Worm (Caenorhabditis elegans): Measurements from ENCODE around the gene C07G1.7.
A peak's percentile ranks its signal among the peaks of the same experiment; 100 is the strongest.

C07G1.7 gene

DNA sequence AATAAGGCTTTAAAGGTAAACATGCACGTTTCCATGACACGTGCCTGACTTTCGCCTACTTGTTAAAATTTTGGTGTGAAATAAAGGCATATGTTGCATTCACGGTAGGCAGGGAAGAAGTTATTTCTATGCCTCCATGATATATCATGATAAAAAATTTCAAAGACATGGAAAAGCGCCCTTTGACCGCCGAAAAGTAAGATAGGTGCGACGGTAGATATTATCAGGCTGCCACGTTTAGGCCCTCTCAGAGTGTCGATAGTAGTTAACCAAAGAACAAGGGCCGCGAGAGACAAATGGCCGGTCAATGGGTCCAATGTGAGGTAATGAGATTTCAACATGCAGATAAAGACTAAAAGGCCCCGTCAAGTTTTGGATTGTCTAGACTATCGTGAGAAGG, 31.5 kb upstream of the C07G1.7 start:
- no peak for TF ChIP-seq nhr-84 (tag; optimal IDR thresholded peaks at IDR 0.05)
- TF ChIP-seq efl-1 (optimal IDR thresholded peaks at IDR 0.05): no peak
- peak in 1 of 2 experiments; percentile 70 for TF ChIP-seq efl-1 (GFP tag; optimal IDR thresholded peaks at IDR 0.05 in 1 of 2)
- TF ChIP-seq nhr-71 (tag; optimal IDR thresholded peaks at IDR 0.05): no peak
- no peak for TF ChIP-seq C04F5.9 (tag; optimal IDR thresholded peaks at IDR 0.05)
- no peak for TF ChIP-seq unc-62 (GFP tag; optimal IDR thresholded peaks at IDR 0.05)
- no peak for TF ChIP-seq unc-86 (tag; optimal IDR thresholded peaks at IDR 0.05)
- no peak for TF ChIP-seq F16B12.6 (tag; optimal IDR thresholded peaks at IDR 0.05)
- TF ChIP-seq rnt-1 (tag; optimal IDR thresholded peaks at IDR 0.05): peak; percentile 3
- no peak for TF ChIP-seq ets-5 (GFP tag; IDR thresholded peaks at IDR 0.05)
- peak; percentile 84 for TF ChIP-seq nhr-85 (tag)
- TF ChIP-seq blmp-1 (tag; optimal IDR thresholded peaks at IDR 0.05): peak; percentile 15
- TF ChIP-seq ces-1 (GFP tag; optimal IDR thresholded peaks at IDR 0.05): no peak
- TF ChIP-seq nhr-19 (GFP tag; conservative IDR thresholded peaks at IDR 0.05): no peak
- TF ChIP-seq tbx-2 (tag; optimal IDR thresholded peaks at IDR 0.05): no peak
- TF ChIP-seq dsc-1 (tag; optimal IDR thresholded peaks at IDR 0.05): no peak

DNA sequence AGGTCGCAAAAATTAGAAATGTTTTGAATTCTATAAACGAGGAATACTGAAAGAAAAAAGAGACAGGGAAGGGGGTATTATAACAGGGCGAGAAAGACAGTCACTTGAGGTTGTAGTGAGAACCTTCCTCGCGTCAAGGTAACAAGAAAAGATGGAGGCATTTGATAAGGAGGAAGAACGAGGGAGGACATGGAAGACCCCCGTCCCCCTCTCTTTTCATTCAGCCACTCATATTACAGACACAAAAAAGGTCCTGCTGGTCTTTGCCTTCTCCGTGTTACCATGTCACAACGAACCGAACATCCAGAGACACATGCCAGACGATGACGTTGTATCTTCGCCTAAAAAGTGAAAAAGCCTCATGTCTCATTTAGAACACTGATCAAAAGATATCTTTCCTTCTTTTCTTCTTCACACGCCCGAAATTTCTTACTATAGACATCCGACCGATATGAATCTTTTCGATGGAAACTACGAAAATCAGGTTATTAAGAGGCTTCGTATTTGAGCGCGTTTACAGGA, 29.7 kb upstream of the C07G1.7 start:
- no peak for TF ChIP-seq efl-1 (optimal IDR thresholded peaks at IDR 0.05)
- TF ChIP-seq efl-1 (GFP tag; optimal IDR thresholded peaks at IDR 0.05 in 1 of 2): peak in 1 of 2 experiments; percentile 88
- peak; percentile 76 for TF ChIP-seq blmp-1 (tag; optimal IDR thresholded peaks at IDR 0.05)
- peak; percentile 49 for TF ChIP-seq nhr-85 (tag)
- TF ChIP-seq lin-14 (GFP tag; optimal IDR thresholded peaks at IDR 0.05): peak; percentile 58
- TF ChIP-seq lin-13 (GFP tag; optimal IDR thresholded peaks at IDR 0.05): no peak
- TF ChIP-seq aly-2 (tag; optimal IDR thresholded peaks at IDR 0.05): no peak
- TF ChIP-seq lsy-2 (tag; optimal IDR thresholded peaks at IDR 0.05): no peak
- no peak for TF ChIP-seq pax-3 (tag; optimal IDR thresholded peaks at IDR 0.05)

DNA sequence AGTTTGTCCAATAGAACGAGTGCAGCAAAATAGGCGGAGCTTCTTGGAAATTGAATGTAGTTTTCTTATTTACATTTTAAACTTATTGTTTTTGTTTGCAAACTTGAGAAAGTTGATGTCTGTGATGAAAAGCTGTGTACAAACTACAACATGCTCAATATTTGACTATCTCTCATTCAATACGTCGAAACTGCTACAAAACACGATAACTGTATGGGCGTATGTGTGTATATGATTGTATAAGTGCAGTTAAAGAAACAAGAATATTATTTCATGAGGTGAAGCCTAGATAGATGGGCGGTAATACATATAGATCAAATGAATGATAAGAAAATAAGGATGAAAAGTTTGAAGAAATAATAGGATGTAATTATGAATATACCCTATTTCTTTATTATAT, 27.9 kb upstream of the C07G1.7 start:
- TF ChIP-seq F16B12.6 (tag; optimal IDR thresholded peaks at IDR 0.05) (no peak), elt-2 (tag; optimal IDR thresholded peaks at IDR 0.05) (peak; percentile 34), hlh-17 (GFP tag; optimal IDR thresholded peaks at IDR 0.05; ENCODE audit: borderline replicate concordance) (no peak)

DNA sequence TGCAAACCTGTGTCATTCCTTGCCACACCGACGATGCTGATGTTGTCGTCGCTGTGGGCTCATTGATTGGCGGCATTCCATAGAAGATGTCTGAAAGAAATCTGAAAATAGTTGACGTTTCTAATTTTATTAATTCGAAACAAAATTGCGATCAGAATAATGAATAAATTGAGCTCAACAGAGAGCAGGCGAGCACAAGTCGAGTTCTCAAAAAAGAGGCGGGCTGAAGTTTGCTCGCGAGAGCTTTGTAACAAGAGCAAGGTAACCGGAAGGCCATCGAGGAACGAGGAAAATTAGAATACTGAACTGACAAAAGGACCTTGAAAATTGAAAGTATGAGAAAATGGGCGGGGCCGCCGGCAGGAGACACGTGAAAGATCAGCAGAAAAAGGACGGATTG, 24.9 kb upstream of the C07G1.7 start, which contains the start of gene nhr-66:
nhr-66 (minus strand) TSS at position 101 of the 400 bp plus-strand sequence.
- no peak for TF ChIP-seq nhr-71 (tag; optimal IDR thresholded peaks at IDR 0.05)
- no peak for TF ChIP-seq ceh-82 (tag; optimal IDR thresholded peaks at IDR 0.05)
- peak; percentile 44 for TF ChIP-seq blmp-1 (tag; optimal IDR thresholded peaks at IDR 0.05)

DNA sequence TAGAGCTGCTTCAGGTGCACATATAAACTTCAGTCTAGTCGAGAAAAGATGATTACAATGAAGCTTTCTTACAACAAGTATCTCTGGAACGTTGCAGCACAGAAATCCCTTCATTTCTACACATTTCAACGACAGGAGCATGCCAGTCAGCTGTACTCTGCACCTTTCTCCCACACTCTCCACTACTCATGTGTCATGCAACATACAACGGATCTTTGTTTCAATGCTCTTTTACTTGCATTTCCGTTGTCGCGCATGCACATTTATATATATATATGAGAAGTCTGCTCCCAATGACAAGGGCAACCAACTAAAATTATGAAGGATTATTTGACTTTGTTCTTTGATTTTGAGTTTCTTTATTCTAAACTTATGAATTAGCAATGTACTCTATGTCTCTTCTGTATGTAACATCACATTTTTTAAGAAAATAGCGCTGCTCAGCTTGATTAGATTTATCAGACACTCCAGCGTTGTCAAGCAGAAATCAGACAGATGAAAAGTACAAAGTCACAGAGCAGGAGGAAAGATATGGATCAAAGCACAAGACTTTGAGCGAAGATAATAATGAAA, 23.6 kb upstream of the C07G1.7 start:
- TF ChIP-seq lin-35 (GFP tag; optimal IDR thresholded peaks at IDR 0.05) (no peak), nhr-77 (tag; optimal IDR thresholded peaks at IDR 0.05) (no peak), alr-1 (tag; optimal IDR thresholded peaks at IDR 0.05; ENCODE audit: borderline replicate concordance) (no peak), zag-1 (tag; optimal IDR thresholded peaks at IDR 0.05) (no peak), tlp-1 (tag; optimal IDR thresholded peaks at IDR 0.05) (no peak), nhr-71 (tag; optimal IDR thresholded peaks at IDR 0.05) (peak; percentile 59), dsc-1 (tag; optimal IDR thresholded peaks at IDR 0.05) (peak; percentile 45), efl-3 (GFP tag; optimal IDR thresholded peaks at IDR 0.05) (no peak), ceh-63 (GFP tag; optimal IDR thresholded peaks at IDR 0.05) (no peak), dpl-1 (GFP tag; optimal IDR thresholded peaks at IDR 0.05) (no peak), sox-4 (tag; optimal IDR thresholded peaks at IDR 0.05) (peak; percentile 23), nhr-47 (tag; optimal IDR thresholded peaks at IDR 0.05) (peak; percentile 48), fkh-10 (GFP tag; optimal IDR thresholded peaks at IDR 0.05) (peak; percentile 1), efl-1 (optimal IDR thresholded peaks at IDR 0.05) (no peak), efl-1 (GFP tag; optimal IDR thresholded peaks at IDR 0.05 in 1 of 2) (no peak), fkh-4 (tag; optimal IDR thresholded peaks at IDR 0.05; ENCODE audit: borderline replicate concordance) (no peak), nhr-28 (tag; optimal IDR thresholded peaks at IDR 0.05) (no peak), lin-39 (tag; optimal IDR thresholded peaks at IDR 0.05) (no peak), lin-14 (GFP tag; optimal IDR thresholded peaks at IDR 0.05) (peak; percentile 54), nhr-20 (tag; optimal IDR thresholded peaks at IDR 0.05) (peak; percentile 15), xbp-1 (tag; optimal IDR thresholded peaks at IDR 0.05) (no peak), skn-1 (tag; optimal IDR thresholded peaks at IDR 0.05) (no peak), ceh-90 (tag; optimal IDR thresholded peaks at IDR 0.05) (peak; percentile 48), lsy-2 (tag; optimal IDR thresholded peaks at IDR 0.05) (peak in 1 of 2 experiments; percentile 1), C34B4.2 (tag; optimal IDR thresholded peaks at IDR 0.05) (no peak), egl-13 (tag; optimal IDR thresholded peaks at IDR 0.05) (peak; percentile 3)
